Worm (Caenorhabditis elegans): Measurements from ENCODE around the gene ccar-1.

ccar-1 gene

ce11 chrIV:14071466-14071865, at the start of gene ccar-1:
ccar-1 (plus strand) TSS chrIV:14071548.
- TF ChIP-seq ztf-23 (GFP tag; IDR thresholded peaks at IDR 0.05): 0 out of 2 replicates have a peak, but pooled peaks have one; percentile 8
- no peak for TF ChIP-seq cog-1 (tag; optimal IDR thresholded peaks at IDR 0.05)

ce11 chrIV:14032620-14033501, 38.5 kb upstream of the ccar-1 start:
- TF ChIP-seq med-1 (GFP tag; optimal IDR thresholded peaks at IDR 0.05; ENCODE audit: insufficient read depth) (no peak), klf-2 (GFP tag; conservative IDR thresholded peaks at IDR 0.05) (no peak), cog-1 (tag; optimal IDR thresholded peaks at IDR 0.05) (peak; percentile 96), tab-1 (GFP tag; IDR thresholded peaks at IDR 0.05) (no peak), ztf-29 (GFP tag; IDR thresholded peaks at IDR 0.05) (peak; percentile 53; the same call in 1 of the 2 replicates), T22C8.4 (GFP tag; IDR thresholded peaks at IDR 0.05) (0 out of 2 replicates have a peak, but pooled peaks have one; percentile 32), ztf-23 (GFP tag; IDR thresholded peaks at IDR 0.05) (peak; percentile 75), flt-1 (GFP tag; IDR thresholded peaks at IDR 0.05) (peak; percentile 64; the same call in 1 of the 2 replicates), ref-1 (GFP tag; conservative IDR thresholded peaks at IDR 0.05) (no peak)

ce11 chrIV:14033502-14033751, 37.9 kb upstream of the ccar-1 start:
- no peak for TF ChIP-seq ztf-29 (GFP tag; IDR thresholded peaks at IDR 0.05)
- no peak for TF ChIP-seq klf-2 (GFP tag; conservative IDR thresholded peaks at IDR 0.05)
- no peak for TF ChIP-seq tab-1 (GFP tag; IDR thresholded peaks at IDR 0.05)
- no peak for TF ChIP-seq ref-1 (GFP tag; conservative IDR thresholded peaks at IDR 0.05)
- no peak for TF ChIP-seq flt-1 (GFP tag; IDR thresholded peaks at IDR 0.05)
- TF ChIP-seq T22C8.4 (GFP tag; IDR thresholded peaks at IDR 0.05): no peak
- no peak for TF ChIP-seq ztf-23 (GFP tag; IDR thresholded peaks at IDR 0.05)
- no peak for TF ChIP-seq cog-1 (tag; optimal IDR thresholded peaks at IDR 0.05)
- TF ChIP-seq med-1 (GFP tag; optimal IDR thresholded peaks at IDR 0.05; ENCODE audit: insufficient read depth): no peak

ce11 chrIV:14033752-14034570, 37.4 kb upstream of the ccar-1 start:
- TF ChIP-seq flt-1 (GFP tag; IDR thresholded peaks at IDR 0.05) (peak; percentile 99), ref-1 (GFP tag; conservative IDR thresholded peaks at IDR 0.05) (peak; percentile 85), klf-2 (GFP tag; conservative IDR thresholded peaks at IDR 0.05) (peak; percentile 91), med-1 (GFP tag; optimal IDR thresholded peaks at IDR 0.05; ENCODE audit: insufficient read depth) (peak; percentile 75), T22C8.4 (GFP tag; IDR thresholded peaks at IDR 0.05) (peak; percentile 88), tab-1 (GFP tag; IDR thresholded peaks at IDR 0.05) (peak; percentile 92), ztf-23 (GFP tag; IDR thresholded peaks at IDR 0.05) (peak; percentile 94), cog-1 (tag; optimal IDR thresholded peaks at IDR 0.05) (peak; percentile 99), ztf-29 (GFP tag; IDR thresholded peaks at IDR 0.05) (peak; percentile 93)

ce11 chrIV:14034571-14034954, 36.8 kb upstream of the ccar-1 start:
- TF ChIP-seq T22C8.4 (GFP tag; IDR thresholded peaks at IDR 0.05): peak; percentile 71; the same call in 1 of the 2 replicates
- no peak for TF ChIP-seq med-1 (GFP tag; optimal IDR thresholded peaks at IDR 0.05; ENCODE audit: insufficient read depth)

- TF ChIP-seq cog-1 (tag; optimal IDR thresholded peaks at IDR 0.05) (no peak), ref-1 (GFP tag; conservative IDR thresholded peaks at IDR 0.05) (no peak), ztf-29 (GFP tag; IDR thresholded peaks at IDR 0.05) (no peak), ztf-23 (GFP tag; IDR thresholded peaks at IDR 0.05) (no peak), klf-2 (GFP tag; conservative IDR thresholded peaks at IDR 0.05) (no peak), med-1 (GFP tag; optimal IDR thresholded peaks at IDR 0.05; ENCODE audit: insufficient read depth) (no peak), tab-1 (GFP tag; IDR thresholded peaks at IDR 0.05) (no peak), T22C8.4 (GFP tag; IDR thresholded peaks at IDR 0.05) (no peak), flt-1 (GFP tag; IDR thresholded peaks at IDR 0.05) (no peak)
These were observed 27.7 kb upstream of the ccar-1 start, which contains the start of gene Y37A1B.7 for ce11 chrIV:14043680-14044079. Y37A1B.7 (minus strand) TSS chrIV:14043780.

- TF ChIP-seq flt-1 (GFP tag; IDR thresholded peaks at IDR 0.05): 0 out of 2 replicates have a peak, but pooled peaks have one; percentile 46
- no peak for TF ChIP-seq tab-1 (GFP tag; IDR thresholded peaks at IDR 0.05)
These were observed 24.6 kb upstream of the ccar-1 start for ce11 chrIV:14046777-14047176.

- TF ChIP-seq tab-1 (GFP tag; IDR thresholded peaks at IDR 0.05) (no peak), ref-1 (GFP tag; conservative IDR thresholded peaks at IDR 0.05) (no peak), flt-1 (GFP tag; IDR thresholded peaks at IDR 0.05) (no peak), klf-2 (GFP tag; conservative IDR thresholded peaks at IDR 0.05) (no peak), T22C8.4 (GFP tag; IDR thresholded peaks at IDR 0.05) (no peak), cog-1 (tag; optimal IDR thresholded peaks at IDR 0.05) (no peak), ztf-29 (GFP tag; IDR thresholded peaks at IDR 0.05) (no peak), ztf-23 (GFP tag; IDR thresholded peaks at IDR 0.05) (no peak), med-1 (GFP tag; optimal IDR thresholded peaks at IDR 0.05; ENCODE audit: insufficient read depth) (no peak)
These were observed 20.9 kb upstream of the ccar-1 start for ce11 chrIV:14050442-14050841.

ce11 chrIV:14050900-14051299, 20.4 kb upstream of the ccar-1 start, which contains the start of gene semo-1:
semo-1 (plus strand) TSS chrIV:14051200.
- TF ChIP-seq tab-1 (GFP tag; IDR thresholded peaks at IDR 0.05) (no peak), med-1 (GFP tag; optimal IDR thresholded peaks at IDR 0.05; ENCODE audit: insufficient read depth) (no peak), ztf-29 (GFP tag; IDR thresholded peaks at IDR 0.05) (no peak), klf-2 (GFP tag; conservative IDR thresholded peaks at IDR 0.05) (no peak), ztf-23 (GFP tag; IDR thresholded peaks at IDR 0.05) (no peak), ref-1 (GFP tag; conservative IDR thresholded peaks at IDR 0.05) (no peak), T22C8.4 (GFP tag; IDR thresholded peaks at IDR 0.05) (no peak), cog-1 (tag; optimal IDR thresholded peaks at IDR 0.05) (no peak)

All from whole organism, midembryonic.